Worm (Caenorhabditis elegans) whole organism, L4/young adult: ENCODE measurements around the gene Y54G2A.15.

ENCODE experiments used
- W03F9.2 ChIP-seq: fragments of 150-350 bp; optimal IDR thresholded peaks from 2 replicates; lab custom pipeline; 2014; ENCODE audit warnings: missing biosample characterization, missing genetic modification characterization
- him-1 ChIP-seq: sonication (generic microtip); optimal IDR thresholded peaks from 2 replicates; lab custom pipeline; 2016; ENCODE audit warnings: missing genotype, missing genetic modification reagents, missing genetic modification characterization, missing compliant biosample characterization

ce11 chrIV:2841260-2841659, 2.5 kb downstream of the Y54G2A.15 start, which contains the start of gene clec-83:
- TF ChIP-seq him-1 (no peak), W03F9.2 (tag; lab: Kevin White, UChicago) (no peak)
